Worm (Caenorhabditis elegans) whole organism, late embryonic: ENCODE data around the gene F43C11.3.
A peak's percentile ranks its signal among the peaks of the same experiment; 100 is the strongest.

Experiments used
- C08G9.2 ChIP-seq: sonication (generic microtip); optimal IDR thresholded peaks from 2 replicates; lab custom pipeline; 2016; ENCODE audit warnings: mild to moderate bottlenecking, missing genetic modification characterization, moderate library complexity, missing compliant biosample characterization
- F13H6.1 ChIP-seq: sonication (generic microtip); optimal IDR thresholded peaks from 2 replicates; lab custom pipeline; 2016; ENCODE audit warnings: missing genetic modification characterization, missing compliant biosample characterization
- K09A11.1 ChIP-seq: sonication (generic microtip); optimal IDR thresholded peaks from 2 replicates; lab custom pipeline; 2017; ENCODE audit warnings: antibody characterized with exemption, mild to moderate bottlenecking, missing genetic modification characterization, missing compliant biosample characterization; ENCODE audit not compliant: insufficient read depth
- T23F11.4 ChIP-seq: fragments of 200-800 bp; sonication (Bioruptor generic); optimal IDR thresholded peaks from 2 replicates; lab custom pipeline; 2018; ENCODE audit warnings: mild to moderate bottlenecking, missing genetic modification characterization, missing compliant biosample characterization
- ahr-1 ChIP-seq: sonication (generic microtip); optimal IDR thresholded peaks from 2 replicates; lab custom pipeline; 2016; ENCODE audit warnings: missing genetic modification characterization, missing compliant biosample characterization
- ama-1 ChIP-seq: fragments of 150-350 bp; optimal IDR thresholded peaks from 2 replicates; lab custom pipeline; 2014
- ceh-14 ChIP-seq: sonication (generic microtip); optimal IDR thresholded peaks from 2 replicates; lab custom pipeline; 2016; ENCODE audit warnings: missing genotype, missing genetic modification characterization, missing compliant biosample characterization
- ceh-18 ChIP-seq: sonication (generic microtip); optimal IDR thresholded peaks from 2 replicates; lab custom pipeline; 2016; ENCODE audit warnings: missing genetic modification characterization, missing compliant biosample characterization
- ceh-30 ChIP-seq: fragments of 150-350 bp; optimal IDR thresholded peaks from 2 replicates; lab custom pipeline; 2014; ENCODE audit warnings: missing biosample characterization, missing genetic modification characterization
- ceh-34 ChIP-seq: sonication (generic microtip); optimal IDR thresholded peaks from 2 replicates; lab custom pipeline; 2016; ENCODE audit warnings: mild to moderate bottlenecking, missing genetic modification characterization, missing compliant biosample characterization
- ceh-45 ChIP-seq: fragments of 200-800 bp; sonication (Bioruptor generic); IDR thresholded peaks from 2 replicates; pipeline ENCODE4 v1.3.6; 2022; ENCODE audit warnings: missing genetic modification reagents, missing genetic modification characterization, missing compliant biosample characterization
- ceh-48 ChIP-seq: sonication (generic microtip); optimal IDR thresholded peaks from 2 replicates; lab custom pipeline; 2016; ENCODE audit warnings: missing genetic modification characterization, inconsistent platforms, missing compliant biosample characterization
- ceh-6 ChIP-seq: fragments of 200-800 bp; sonication (Bioruptor generic); optimal IDR thresholded peaks from 2 replicates; lab custom pipeline; 2018; ENCODE audit warnings: mild to moderate bottlenecking, missing genetic modification characterization, missing compliant biosample characterization
- elt-2 ChIP-seq: sonication (generic microtip); optimal IDR thresholded peaks from 2 replicates; lab custom pipeline; 2016; ENCODE audit warnings: missing genetic modification reagents, missing genetic modification characterization, missing compliant biosample characterization
- elt-4 ChIP-seq: sonication (generic microtip); optimal IDR thresholded peaks from 2 replicates; lab custom pipeline; 2016; ENCODE audit warnings: missing genetic modification characterization, missing compliant biosample characterization
- ets-4 ChIP-seq: sonication (generic microtip); optimal IDR thresholded peaks from 2 replicates; lab custom pipeline; 2016; ENCODE audit warnings: missing genetic modification characterization, missing compliant biosample characterization
- eyg-1 ChIP-seq: sonication (generic microtip); optimal IDR thresholded peaks from 2 replicates; lab custom pipeline; 2016; ENCODE audit warnings: missing genotype, missing genetic modification characterization, missing compliant biosample characterization
- fax-1 ChIP-seq: sonication (generic microtip); optimal IDR thresholded peaks from 2 replicates; lab custom pipeline; 2016; ENCODE audit warnings: missing genotype, missing genetic modification characterization, missing compliant biosample characterization
- hlh-13 ChIP-seq: fragments of 200-800 bp; sonication (Bioruptor generic); optimal IDR thresholded peaks from 2 replicates; lab custom pipeline; 2018; ENCODE audit warnings: mild to moderate bottlenecking, missing genetic modification characterization, missing compliant biosample characterization
- hlh-15 ChIP-seq: sonication (generic microtip); optimal IDR thresholded peaks from 2 replicates; lab custom pipeline; 2016; ENCODE audit warnings: missing genetic modification characterization, missing compliant biosample characterization
- hlh-30 ChIP-seq: sonication (generic microtip); optimal IDR thresholded peaks from 2 replicates; lab custom pipeline; 2017; ENCODE audit warnings: antibody characterized with exemption, missing genetic modification characterization, missing compliant biosample characterization; ENCODE audit not compliant: insufficient read depth
- hlh-6 ChIP-seq: sonication (generic microtip); optimal IDR thresholded peaks from 2 replicates; lab custom pipeline; 2016; ENCODE audit warnings: missing genotype, missing genetic modification characterization, missing compliant biosample characterization
- hlh-8 ChIP-seq: sonication (generic microtip); optimal IDR thresholded peaks from 2 replicates; lab custom pipeline; 2016; ENCODE audit warnings: missing genotype, missing genetic modification characterization, missing compliant biosample characterization
- lim-6 ChIP-seq: sonication (generic microtip); optimal IDR thresholded peaks from 2 replicates; lab custom pipeline; 2016; ENCODE audit warnings: missing genetic modification characterization, missing compliant biosample characterization
- mec-3 ChIP-seq: sonication (generic microtip); optimal IDR thresholded peaks from 2 replicates; lab custom pipeline; 2016; ENCODE audit warnings: borderline replicate concordance, missing genetic modification characterization, missing compliant biosample characterization
- npax-4 ChIP-seq: sonication (generic microtip); optimal IDR thresholded peaks from 2 replicates; lab custom pipeline; 2016; ENCODE audit warnings: missing genetic modification characterization, missing compliant biosample characterization
- pax-1 ChIP-seq: fragments of 150-350 bp; optimal IDR thresholded peaks from 2 replicates; lab custom pipeline; 2014; ENCODE audit warnings: missing biosample characterization, missing genetic modification characterization
- pqm-1 ChIP-seq: sonication (generic microtip); optimal IDR thresholded peaks from 2 replicates; lab custom pipeline; 2016; ENCODE audit warnings: missing genetic modification characterization, missing compliant biosample characterization
- pros-1 ChIP-seq: fragments of 150-350 bp; optimal IDR thresholded peaks from 2 replicates; lab custom pipeline; 2014; ENCODE audit warnings: missing biosample characterization, missing genetic modification reagents, missing genetic modification characterization
- rnt-1 ChIP-seq: sonication (generic microtip); optimal IDR thresholded peaks from 2 replicates; lab custom pipeline; 2016; ENCODE audit warnings: missing genetic modification characterization, missing compliant biosample characterization
- sdc-2 ChIP-seq: sonication (generic microtip); optimal IDR thresholded peaks from 2 replicates; lab custom pipeline; 2016; ENCODE audit warnings: missing genotype, missing genetic modification characterization, missing compliant biosample characterization
- sox-2 ChIP-seq: fragments of 200-800 bp; sonication (Bioruptor generic); IDR thresholded peaks from 2 replicates; pipeline ENCODE4 v1.3.6; 2022; ENCODE audit warnings: missing genetic modification reagents, missing genetic modification characterization, missing compliant biosample characterization
- syd-9 ChIP-seq: sonication (generic microtip); optimal IDR thresholded peaks from 2 replicates; lab custom pipeline; 2016; ENCODE audit warnings: mild to moderate bottlenecking, missing genetic modification characterization, moderate library complexity, missing compliant biosample characterization
- ttx-3 ChIP-seq: sonication (generic microtip); optimal IDR thresholded peaks from 2 replicates; lab custom pipeline; 2016; ENCODE audit warnings: missing genetic modification reagents, missing genetic modification characterization, missing compliant biosample characterization
- unc-42 ChIP-seq: sonication (generic microtip); optimal IDR thresholded peaks from 2 replicates; lab custom pipeline; 2016; ENCODE audit warnings: missing genotype, missing genetic modification characterization, missing compliant biosample characterization
- zip-5 ChIP-seq: sonication (generic microtip); optimal IDR thresholded peaks from 2 replicates; lab custom pipeline; 2016; ENCODE audit warnings: missing genetic modification characterization, missing compliant biosample characterization

F43C11.3 gene

DNA sequence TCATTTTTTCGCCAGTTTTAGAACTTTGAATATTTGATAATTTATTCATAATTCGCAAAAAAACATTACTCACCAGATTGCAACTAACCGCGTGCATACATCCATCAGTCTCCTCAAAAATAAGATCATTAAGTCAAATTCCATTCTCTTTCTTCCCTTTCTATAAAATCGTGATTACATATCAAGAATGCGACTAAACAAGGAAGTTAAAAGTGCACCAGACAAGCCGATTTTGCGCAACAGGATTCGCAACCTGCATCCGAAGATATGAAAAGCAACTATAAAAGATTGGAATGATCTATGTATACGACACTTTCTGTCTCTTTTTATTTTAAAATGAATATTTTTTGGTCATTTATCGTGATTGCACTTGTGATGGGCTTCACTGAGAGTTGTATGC is 15.8 kb downstream of the F43C11.3 start, which contains the start of gene hpo-25:
Gene hpo-25, plus strand, starts transcription at position 301 of the 400 bp plus-strand sequence.
- TF ChIP-seq hlh-13 (GFP tag; lab: Kevin White, UChicago) (no peak), unc-42 (tag; lab: Kevin White, UChicago) (no peak), hlh-30 (tag; lab: Kevin White, UChicago) (no peak), mec-3 (no peak)

DNA sequence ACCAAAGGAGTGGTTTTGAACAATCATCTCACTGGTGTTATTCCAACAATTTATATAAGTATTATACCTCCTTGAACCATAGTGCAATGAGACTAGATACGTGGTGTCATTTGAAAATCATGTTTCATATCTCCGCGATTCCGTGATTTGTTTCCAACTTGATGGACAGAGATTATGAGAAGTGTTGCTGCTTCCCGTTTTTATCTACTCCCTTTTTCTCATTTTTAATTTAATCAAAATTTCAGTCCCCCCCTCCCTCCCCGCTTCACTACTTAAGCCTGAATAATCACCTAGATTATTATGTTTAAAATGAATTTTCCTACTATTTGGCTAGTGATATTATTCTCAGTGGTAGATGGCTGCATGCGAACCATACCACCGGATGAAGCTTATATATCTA is 19.0 kb downstream of the F43C11.3 start, which contains the start of gene F16G10.3:
Gene F16G10.3, plus strand, starts transcription at position 301 of the 400 bp plus-strand sequence.
- TF ChIP-seq hlh-6, result no peak
- TF ChIP-seq pax-1 (tag; lab: Kevin White, UChicago), result no peak
- TF ChIP-seq F13H6.1 (tag; lab: Kevin White, UChicago), result no peak
- TF ChIP-seq C08G9.2, result no peak
- no peak for TF ChIP-seq K09A11.1 (tag; lab: Kevin White, UChicago)
- no peak for TF ChIP-seq ceh-18
- no peak for TF ChIP-seq ceh-34 (tag; lab: Kevin White, UChicago)

ce11 chrII:2374973-2375372 is 21.9 kb downstream of the F43C11.3 start, which contains the start of gene F16G10.2:
Gene F16G10.2 (plus strand): TSS chrII:2375273.
- TF ChIP-seq ceh-6 (no peak), syd-9 (tag; lab: Kevin White, UChicago) (no peak), C08G9.2 (no peak), ama-1 (lab: Kevin White, UChicago) (no peak), unc-42 (tag; lab: Kevin White, UChicago) (no peak), ets-4 (tag; lab: Kevin White, UChicago) (no peak), rnt-1 (tag; lab: Kevin White, UChicago) (no peak), ceh-30 (tag; lab: Kevin White, UChicago) (no peak), npax-4 (no peak), ttx-3 (tag; lab: Kevin White, UChicago) (no peak), pqm-1 (tag; lab: Kevin White, UChicago) (no peak), sox-2 (GFP tag; lab: Robert Waterston, UW) (no peak), ahr-1 (tag; lab: Kevin White, UChicago) (no peak), hlh-13 (GFP tag; lab: Kevin White, UChicago) (no peak), ceh-48 (tag; lab: Kevin White, UChicago) (no peak), eyg-1 (tag; lab: Kevin White, UChicago) (no peak), fax-1 (tag; lab: Kevin White, UChicago) (no peak)

- TF ChIP-seq ceh-45 (GFP tag; lab: Robert Waterston, UW), result no peak
- no peak for TF ChIP-seq T23F11.4
- no peak for TF ChIP-seq rnt-1 (tag; lab: Kevin White, UChicago)
- TF ChIP-seq, all 69 proteins: peak for 0
Measured at ce11 chrII:2377751-2378150, 24.6 kb downstream of the F43C11.3 start, which contains the start of gene F16G10.6. Gene F16G10.6 (minus strand): TSS chrII:2377851.

ce11 chrII:2378465-2379009 is 25.4 kb downstream of the F43C11.3 start:
- peak; percentile 36 for TF ChIP-seq elt-4 (tag; lab: Kevin White, UChicago)
- peak; percentile 98 for TF ChIP-seq pqm-1 (tag; lab: Kevin White, UChicago)
- no peak for TF ChIP-seq ceh-14
- TF ChIP-seq pros-1 (tag; lab: Kevin White, UChicago), result no peak
- no peak for TF ChIP-seq sdc-2 (tag; lab: Kevin White, UChicago)
- no peak for TF ChIP-seq hlh-8 (tag; lab: Kevin White, UChicago)
- TF ChIP-seq lim-6 (tag; lab: Kevin White, UChicago), result no peak
- TF ChIP-seq hlh-6, result no peak
- TF ChIP-seq hlh-15 (tag; lab: Kevin White, UChicago), result no peak
- TF ChIP-seq ets-4 (tag; lab: Kevin White, UChicago), result peak; percentile 57
- TF ChIP-seq zip-5 (tag; lab: Kevin White, UChicago), result peak; percentile 70
- TF ChIP-seq elt-2 (tag; lab: Kevin White, UChicago), result peak; percentile 100
